Worm (Caenorhabditis elegans) whole organism, L4 larva: ENCODE data around the gene tsr-1.

Source experiments
- F49E8.2 ChIP-seq: sonication (generic microtip); optimal IDR thresholded peaks from 2 replicates; lab custom pipeline; 2016; ENCODE audit warnings: missing compliant biosample characterization, mild to moderate bottlenecking, missing genetic modification characterization, borderline replicate concordance
- R02D3.7 ChIP-seq: fragments of 150-350 bp; sonication (generic microtip); optimal IDR thresholded peaks from 3 replicates; lab custom pipeline; 2014; ENCODE audit warnings: missing biosample characterization, missing genetic modification characterization
- arid-1 ChIP-seq: fragments of 200-800 bp; sonication (Bioruptor generic); conservative IDR thresholded peaks from 2 replicates; pipeline ENCODE4 v1.3.6; 2022; ENCODE audit warnings: missing genetic modification reagents, missing genetic modification characterization, missing compliant biosample characterization
- ceh-82 ChIP-seq: sonication (generic microtip); optimal IDR thresholded peaks from 2 replicates; lab custom pipeline; 2017; ENCODE audit warnings: missing biosample characterization, missing genetic modification characterization
- dmd-9 ChIP-seq: fragments of 200-800 bp; sonication (Bioruptor generic); IDR thresholded peaks from 2 replicates; pipeline ENCODE4 v1.3.6; 2022; ENCODE audit warnings: missing genetic modification reagents, missing genetic modification characterization, missing compliant biosample characterization
- lir-3 ChIP-seq: sonication (generic microtip); optimal IDR thresholded peaks from 2 replicates; lab custom pipeline; 2016; ENCODE audit warnings: mild to moderate bottlenecking, missing genetic modification characterization, missing compliant biosample characterization
- nhr-11 ChIP-seq: fragments of 150-350 bp; optimal IDR thresholded peaks from 2 replicates; lab custom pipeline; 2014; ENCODE audit warnings: missing biosample characterization, missing genetic modification characterization
- nhr-237 ChIP-seq: sonication (generic microtip); optimal IDR thresholded peaks from 2 replicates; lab custom pipeline; 2017; ENCODE audit warnings: missing biosample characterization, missing genetic modification characterization
- nhr-76 ChIP-seq: fragments of 150-350 bp; optimal IDR thresholded peaks from 2 replicates; lab custom pipeline; 2014; ENCODE audit warnings: missing biosample characterization, missing genetic modification characterization
- nhr-77 ChIP-seq: fragments of 150-350 bp; optimal IDR thresholded peaks from 2 replicates; lab custom pipeline; 2014; ENCODE audit warnings: missing biosample characterization, missing genetic modification characterization
- snpc-4 ChIP-seq: fragments of 150-350 bp; optimal IDR thresholded peaks from 2 replicates; lab custom pipeline; 2014; ENCODE audit warnings: missing biosample characterization, missing genetic modification characterization
- tag-97 ChIP-seq: fragments of 200-800 bp; sonication (Bioruptor generic); IDR thresholded peaks from 2 replicates; pipeline ENCODE4 v1.3.6; 2022; ENCODE audit warnings: missing genetic modification characterization, missing compliant biosample characterization
- ztf-11 ChIP-seq: fragments of 150-350 bp; optimal IDR thresholded peaks from 2 replicates; lab custom pipeline; 2014; ENCODE audit warnings: missing biosample characterization, missing genetic modification characterization

DNA sequence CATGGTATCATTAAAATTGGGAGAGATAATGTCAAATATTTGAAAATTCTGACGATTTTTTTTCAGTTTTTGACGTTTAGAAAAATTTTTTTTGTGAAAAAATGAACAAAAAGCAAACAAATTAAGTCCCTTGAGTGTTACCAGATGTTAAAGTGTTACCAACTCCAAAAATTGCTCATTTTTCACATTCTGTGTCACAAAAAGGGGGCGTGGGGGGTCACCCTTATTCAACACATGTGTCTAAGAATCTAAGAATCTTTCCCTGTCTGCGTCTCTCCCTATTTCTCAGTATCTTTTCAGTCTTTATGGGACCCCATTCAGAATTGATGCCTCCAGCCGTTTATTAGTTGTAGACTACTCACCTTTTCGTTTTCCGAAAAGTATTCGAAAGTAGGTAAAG is 34.2 kb downstream of the tsr-1 start:
- TF ChIP-seq ceh-82 (tag; lab: Kevin White, UChicago): no peak
- no peak for TF ChIP-seq tag-97 (GFP tag; lab: Robert Waterston, UW)
- no peak for TF ChIP-seq nhr-76 (tag; lab: Kevin White, UChicago)
- TF ChIP-seq F49E8.2 (tag; lab: Kevin White, UChicago): no peak
- no peak for TF ChIP-seq nhr-237 (tag; lab: Kevin White, UChicago)
- TF ChIP-seq ztf-11 (tag; lab: Kevin White, UChicago): no peak
- TF ChIP-seq arid-1 (GFP tag; lab: Robert Waterston, UW): no peak
- no peak for TF ChIP-seq snpc-4 (tag; lab: Kevin White, UChicago)
- TF ChIP-seq lir-3 (tag; lab: Kevin White, UChicago): no peak
- TF ChIP-seq nhr-11 (tag; lab: Kevin White, UChicago): no peak
- TF ChIP-seq nhr-77 (tag; lab: Kevin White, UChicago): no peak
- no peak for TF ChIP-seq dmd-9 (GFP tag; lab: Robert Waterston, UW)
- TF ChIP-seq R02D3.7 (tag; lab: Kevin White, UChicago): no peak
